Worm (Caenorhabditis elegans) whole organism, early embryonic: ENCODE measurements around the gene Y76B12C.4.

ENCODE experiments used
- B0310.2 ChIP-seq: sonication (generic microtip); optimal IDR thresholded peaks from 2 replicates; lab custom pipeline; 2016; ENCODE audit warnings: mild to moderate bottlenecking, missing genetic modification characterization, missing compliant biosample characterization
- F13C5.2 ChIP-seq: sonication (generic microtip); optimal IDR thresholded peaks from 2 replicates; lab custom pipeline; 2017; ENCODE audit warnings: mild to moderate bottlenecking, missing genetic modification characterization, inconsistent platforms, missing compliant biosample characterization
- aly-1 ChIP-seq: sonication (generic microtip); optimal IDR thresholded peaks from 2 replicates; lab custom pipeline; 2016; ENCODE audit warnings: missing genetic modification characterization, missing compliant biosample characterization
- ama-1 ChIP-seq: fragments of 150-350 bp; optimal IDR thresholded peaks from 2 replicates; lab custom pipeline; 2014
- ceh-36 ChIP-seq: sonication (generic microtip); optimal IDR thresholded peaks from 2 replicates; lab custom pipeline; 2016; ENCODE audit warnings: missing genetic modification characterization, inconsistent platforms, missing compliant biosample characterization
- ets-7 ChIP-seq: sonication (generic microtip); optimal IDR thresholded peaks from 2 replicates; lab custom pipeline; 2016; ENCODE audit warnings: missing genotype, missing genetic modification characterization, missing compliant biosample characterization
- flt-1 ChIP-seq: fragments of 200-800 bp; sonication (Bioruptor generic); IDR thresholded peaks from 2 replicates; pipeline ENCODE4 v1.3.6; 2022; ENCODE audit warnings: missing genetic modification characterization, missing compliant biosample characterization
- hmg-4 ChIP-seq: fragments of 200-800 bp; sonication (Bioruptor generic); optimal IDR thresholded peaks from 2 replicates; lab custom pipeline; 2018; ENCODE audit warnings: mild to moderate bottlenecking, missing genetic modification characterization, missing compliant biosample characterization
- hnd-1 ChIP-seq: sonication (generic microtip); optimal IDR thresholded peaks from 2 replicates; lab custom pipeline; 2016; ENCODE audit warnings: missing genetic modification characterization, missing compliant biosample characterization
- sea-1 ChIP-seq: fragments of 200-800 bp; sonication (Bioruptor generic); conservative IDR thresholded peaks from 2 replicates; pipeline ENCODE4 v1.3.6; 2022; ENCODE audit warnings: missing genetic modification characterization, missing compliant biosample characterization
- tra-4 ChIP-seq: sonication (generic microtip); optimal IDR thresholded peaks from 2 replicates; lab custom pipeline; 2017; ENCODE audit warnings: missing genetic modification characterization, missing compliant biosample characterization

ce11 chrIV:2008920-2009319, 36.7 kb upstream of the Y76B12C.4 start:
- TF ChIP-seq ceh-36 (tag; lab: Kevin White, UChicago) (peak; percentile 2), B0310.2 (tag; lab: Kevin White, UChicago) (no peak), ama-1 (lab: Kevin White, UChicago) (no peak), tra-4 (no peak), hmg-4 (no peak), aly-1 (no peak), ets-7 (no peak), flt-1 (GFP tag; lab: Robert Waterston, UW) (no peak), F13C5.2 (tag; lab: Kevin White, UChicago) (no peak), sea-1 (GFP tag; lab: Robert Waterston, UW) (no peak), hnd-1 (tag; lab: Kevin White, UChicago) (no peak)
